Worm (Caenorhabditis elegans): ENCODE data around the gene pat-2.

The pat-2 gene

DNA sequence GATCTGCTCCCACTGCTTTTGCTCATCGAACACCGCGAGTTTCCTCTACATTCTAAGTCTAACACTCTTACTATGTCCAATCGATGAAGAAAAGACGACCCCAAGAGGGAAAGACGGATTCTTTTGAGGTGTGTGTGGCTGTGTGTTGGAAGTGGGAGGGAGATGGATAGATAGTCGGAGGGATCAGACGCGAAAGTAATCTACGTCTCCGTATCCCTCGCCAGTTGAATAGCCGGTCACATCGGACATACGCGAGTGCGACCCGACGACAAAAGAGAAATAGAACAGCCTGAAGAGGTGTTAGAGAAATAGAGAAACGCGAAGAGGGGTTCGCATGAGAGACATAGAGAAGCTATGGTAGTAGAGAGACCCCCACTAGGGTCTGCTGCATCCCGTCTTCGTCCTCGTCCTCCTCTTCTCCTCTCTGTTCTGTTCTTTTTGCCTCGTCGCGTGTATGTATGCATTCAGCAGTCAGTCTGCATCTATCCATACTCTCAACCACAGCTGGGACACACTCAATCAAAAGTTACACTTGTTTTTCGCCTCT, 23.0 kb upstream of the pat-2 start (continued):
- TF ChIP-seq unc-62 (GFP tag; optimal IDR thresholded peaks at IDR 0.05) (peak; percentile 63), rpc-1 (optimal IDR thresholded peaks at IDR 0.05) (no peak), rpc-1 (tag; optimal IDR thresholded peaks at IDR 0.05) (no peak), B0336.3 (GFP tag; IDR thresholded peaks at IDR 0.05) (peak; percentile 75; the same call in 1 of the 2 replicates), sdz-38 (tag; optimal IDR thresholded peaks at IDR 0.05) (no peak), B0019.2 (GFP tag; conservative IDR thresholded peaks at IDR 0.05) (no peak; the same call in 1 of the 2 replicates), D2030.7 (GFP tag; IDR thresholded peaks at IDR 0.05) (peak; percentile 38), nfyb-1 (GFP tag; IDR thresholded peaks at IDR 0.05) (peak; percentile 89), hmg-1.2 (GFP tag; IDR thresholded peaks at IDR 0.05) (peak; percentile 97), ztf-26 (tag; optimal IDR thresholded peaks at IDR 0.05) (peak; percentile 83), gei-17 (GFP tag; optimal IDR thresholded peaks at IDR 0.05) (peak; percentile 68), egrh-3 (GFP tag; IDR thresholded peaks at IDR 0.05) (peak; percentile 37), ccch-3 (GFP tag; optimal IDR thresholded peaks at IDR 0.05) (no peak), sptf-2 (GFP tag; optimal IDR thresholded peaks at IDR 0.05) (no peak), lin-35 (GFP tag; optimal IDR thresholded peaks at IDR 0.05) (peak in 2 of 3 experiments; percentile 38 to 84), B0035.1 (tag; optimal IDR thresholded peaks at IDR 0.05) (peak; percentile 37), ztf-3 (GFP tag; optimal IDR thresholded peaks at IDR 0.05) (peak; percentile 52), lin-40 (tag; optimal IDR thresholded peaks at IDR 0.05) (peak; percentile 96), ceh-91 (GFP tag; IDR thresholded peaks at IDR 0.05) (no peak), dox-1 (GFP tag; IDR thresholded peaks at IDR 0.05) (peak; percentile 90), F37B4.10 (GFP tag; IDR thresholded peaks at IDR 0.05) (no peak), snpc-4 (GFP tag; optimal IDR thresholded peaks at IDR 0.05) (peak; percentile 87), snpc-4 (tag; optimal IDR thresholded peaks at IDR 0.05) (peak; percentile 89 to 91 (median 90)), Y79H2A.3 (GFP tag; conservative IDR thresholded peaks at IDR 0.05) (no peak), F57A8.1 (GFP tag; optimal IDR thresholded peaks at IDR 0.05) (no peak), nhr-80 (tag; optimal IDR thresholded peaks at IDR 0.05) (peak; percentile 81), sea-2 (GFP tag; IDR thresholded peaks at IDR 0.05) (no peak), C06A6.2 (GFP tag; conservative IDR thresholded peaks at IDR 0.05) (peak; percentile 89), nfya-1 (tag; optimal IDR thresholded peaks at IDR 0.05; ENCODE audit: borderline replicate concordance, insufficient read depth) (no peak), pha-4 (tag; optimal IDR thresholded peaks at IDR 0.05) (peak; percentile 49), fkh-3 (tag; optimal IDR thresholded peaks at IDR 0.05) (no peak), tlf-1 (GFP tag; optimal IDR thresholded peaks at IDR 0.05) (peak; percentile 67), efl-1 (GFP tag; optimal IDR thresholded peaks at IDR 0.05) (no peak), nhr-179 (tag; optimal IDR thresholded peaks at IDR 0.05) (no peak), egl-18 (GFP tag; IDR thresholded peaks at IDR 0.05) (peak; percentile 82), xnd-1 (tag; optimal IDR thresholded peaks at IDR 0.05) (no peak), ceh-40 (GFP tag; IDR thresholded peaks at IDR 0.05) (no peak), ekl-4 (GFP tag; IDR thresholded peaks at IDR 0.05) (peak; percentile 69), lin-26 (GFP tag; IDR thresholded peaks at IDR 0.05) (peak; percentile 71; the same call in 1 of the 2 replicates), akir-1 (GFP tag; optimal IDR thresholded peaks at IDR 0.05) (peak; percentile 59), F39B2.1 (GFP tag; IDR thresholded peaks at IDR 0.05) (no peak), aptf-2 (GFP tag; conservative IDR thresholded peaks at IDR 0.05) (0 out of 2 replicates have a peak, but pooled peaks have one; percentile 59), F52B5.7 (tag; optimal IDR thresholded peaks at IDR 0.05) (no peak), ztf-28 (GFP tag; IDR thresholded peaks at IDR 0.05) (no peak), zfh-2 (GFP tag; conservative IDR thresholded peaks at IDR 0.05) (peak; percentile 99), mxl-1 (tag; optimal IDR thresholded peaks at IDR 0.05) (no peak), nfya-2 (GFP tag; IDR thresholded peaks at IDR 0.05) (no peak), mes-4 (tag; optimal IDR thresholded peaks at IDR 0.05) (no peak), snpc-1.1 (tag; optimal IDR thresholded peaks at IDR 0.05; ENCODE audit: insufficient read depth) (no peak), Y53G8AR.9 (GFP tag; conservative IDR thresholded peaks at IDR 0.05) (no peak)
